Fruit fly (Drosophila melanogaster): Measurements from ENCODE around the gene APP-BP1.
"Not testable (repeated sequence)": the region's sequence is repeated elsewhere in the genome, so short reads cannot be mapped to it uniquely, and the experiment has no call there.

APP-BP1 gene

dm6 chr3L:11120419-11120958 is 22.3 kb downstream of the APP-BP1 start, which contains the start of the genes FoxK and mRpL2:
Gene FoxK, minus strand, starts transcription at chr3L:11120783.
Gene mRpL2, plus strand, starts transcription at chr3L:11120847.
- no peak for TF ChIP-seq Myc (optimal IDR thresholded peaks at IDR 0.05)
- no peak for TF ChIP-seq Sin3A (optimal IDR thresholded peaks at IDR 0.05)

- TF ChIP-seq psq (optimal IDR thresholded peaks at IDR 0.05) (no peak), h (optimal IDR thresholded peaks at IDR 0.05) (no peak), Sin3A (optimal IDR thresholded peaks at IDR 0.05) (no peak), Myc (optimal IDR thresholded peaks at IDR 0.05) (no peak), ttk (optimal IDR thresholded peaks at IDR 0.05) (no peak), insv (optimal IDR thresholded peaks at IDR 0.05) (no peak)
Measured at dm6 chr3L:11123088-11123487, 24.9 kb downstream of the APP-BP1 start, which contains the start of the genes Ufd1 and NaPi-III. Gene Ufd1, minus strand, starts transcription at chr3L:11123216. Gene NaPi-III, plus strand, starts transcription at chr3L:11123348.

DNA sequence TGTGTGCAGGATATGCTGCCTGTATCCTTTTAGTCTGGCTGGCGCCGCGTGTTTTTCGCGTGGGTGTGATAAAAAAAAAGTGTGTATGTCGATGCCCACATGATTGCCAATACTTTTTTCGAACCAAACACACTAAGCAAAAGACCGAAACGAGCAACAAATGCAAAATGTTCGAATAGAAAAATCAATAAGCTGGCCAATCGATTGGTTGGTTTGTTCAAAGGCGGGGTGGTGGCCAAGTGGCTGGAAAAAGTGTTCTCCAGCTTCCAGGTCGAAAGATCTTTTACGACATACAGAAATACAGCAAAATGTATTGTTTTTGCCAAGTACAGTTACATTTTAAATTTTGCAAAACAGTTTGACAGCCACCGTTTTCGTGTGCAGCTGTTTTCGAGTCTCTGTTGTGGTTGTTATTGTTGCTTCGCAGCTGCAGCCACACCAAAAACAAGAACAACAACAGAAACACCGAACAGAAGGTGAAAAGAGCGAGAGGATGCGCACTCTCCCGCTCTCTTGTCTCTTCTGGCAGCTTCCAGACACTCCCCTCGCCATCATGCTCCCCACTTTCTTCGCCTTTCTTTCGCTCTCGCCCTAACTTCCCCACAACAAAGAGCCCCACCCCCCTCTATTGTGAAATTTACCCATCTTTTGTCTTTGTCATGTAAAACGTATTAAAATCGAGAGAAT is 25.5 kb downstream of the APP-BP1 start:
- no peak for TF ChIP-seq h (optimal IDR thresholded peaks at IDR 0.05)
- no peak for TF ChIP-seq insv (optimal IDR thresholded peaks at IDR 0.05)
- no peak for TF ChIP-seq ttk (optimal IDR thresholded peaks at IDR 0.05)

- TF ChIP-seq h (optimal IDR thresholded peaks at IDR 0.05) = no peak
- TF ChIP-seq insv (optimal IDR thresholded peaks at IDR 0.05) = no peak
- no peak for TF ChIP-seq Myc (optimal IDR thresholded peaks at IDR 0.05)
- TF ChIP-seq psq (optimal IDR thresholded peaks at IDR 0.05) = no peak
- TF ChIP-seq ttk (optimal IDR thresholded peaks at IDR 0.05) = no peak
Measured at dm6 chr3L:11124439-11124838, 26.2 kb downstream of the APP-BP1 start.

dm6 chr3L:11124841-11125240 is 26.6 kb downstream of the APP-BP1 start:
- no peak for TF ChIP-seq Sin3A (optimal IDR thresholded peaks at IDR 0.05)
- TF ChIP-seq Myc (optimal IDR thresholded peaks at IDR 0.05) = no peak
- no peak for TF ChIP-seq h (optimal IDR thresholded peaks at IDR 0.05)
- TF ChIP-seq psq (optimal IDR thresholded peaks at IDR 0.05) = no peak
- TF ChIP-seq insv (optimal IDR thresholded peaks at IDR 0.05) = no peak
- TF ChIP-seq ttk (optimal IDR thresholded peaks at IDR 0.05) = no peak

DNA sequence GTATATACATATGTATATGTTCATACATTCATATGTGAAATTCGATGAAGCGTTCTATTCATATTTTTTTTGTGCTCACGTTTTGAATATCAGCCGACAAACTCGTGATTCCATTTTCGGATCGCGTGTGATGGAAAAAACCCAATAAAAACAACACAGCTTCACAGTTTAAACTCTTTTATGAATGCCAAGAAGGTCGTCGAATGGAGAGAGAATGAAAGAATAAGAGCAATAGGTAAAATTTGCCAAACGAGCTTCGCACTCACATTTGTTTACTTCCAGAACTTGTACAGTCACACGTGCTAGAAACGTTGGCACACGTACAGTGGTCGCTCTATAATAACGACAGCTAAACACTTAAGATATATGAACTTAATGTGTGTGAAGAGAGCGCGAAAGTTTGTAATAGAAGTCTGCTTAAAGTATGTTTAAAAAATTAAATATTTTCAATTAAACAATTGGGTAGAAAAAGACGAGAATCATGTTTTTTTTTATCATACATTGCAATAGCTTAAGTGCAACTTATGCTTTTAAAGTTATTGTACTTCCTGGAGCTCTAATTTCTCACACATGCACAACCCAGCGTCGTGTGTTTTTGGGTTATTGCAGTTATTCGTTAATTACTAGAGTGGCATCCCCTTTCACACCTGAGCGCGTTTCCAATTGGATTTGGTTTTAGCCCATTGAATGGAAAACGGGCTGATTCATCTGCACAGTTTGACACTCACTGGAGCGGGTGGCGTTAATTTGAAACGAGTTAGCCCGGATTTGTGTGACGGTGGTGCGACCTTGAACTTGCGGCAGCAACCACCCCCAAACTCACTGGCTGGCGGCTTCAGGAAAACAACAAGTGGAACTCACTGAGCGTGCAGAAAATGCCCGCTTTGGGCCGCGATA is 27.7 kb downstream of the APP-BP1 start:
- TF ChIP-seq Sin3A (optimal IDR thresholded peaks at IDR 0.05) = no peak
- TF ChIP-seq h (optimal IDR thresholded peaks at IDR 0.05) = no peak
- TF ChIP-seq psq (optimal IDR thresholded peaks at IDR 0.05) = no peak
- TF ChIP-seq ttk (optimal IDR thresholded peaks at IDR 0.05) = no peak
- TF ChIP-seq Myc (optimal IDR thresholded peaks at IDR 0.05) = no peak
- TF ChIP-seq insv (optimal IDR thresholded peaks at IDR 0.05) = no peak

- TF ChIP-seq Myc (optimal IDR thresholded peaks at IDR 0.05) (no peak), Sin3A (optimal IDR thresholded peaks at IDR 0.05) (no peak), psq (optimal IDR thresholded peaks at IDR 0.05) (no peak), h (optimal IDR thresholded peaks at IDR 0.05) (no peak), insv (optimal IDR thresholded peaks at IDR 0.05) (no peak)
Measured at dm6 chr3L:11130535-11130934, 32.3 kb downstream of the APP-BP1 start, which contains the start of gene nol. Gene nol, plus strand, starts transcription at chr3L:11130835.

DNA sequence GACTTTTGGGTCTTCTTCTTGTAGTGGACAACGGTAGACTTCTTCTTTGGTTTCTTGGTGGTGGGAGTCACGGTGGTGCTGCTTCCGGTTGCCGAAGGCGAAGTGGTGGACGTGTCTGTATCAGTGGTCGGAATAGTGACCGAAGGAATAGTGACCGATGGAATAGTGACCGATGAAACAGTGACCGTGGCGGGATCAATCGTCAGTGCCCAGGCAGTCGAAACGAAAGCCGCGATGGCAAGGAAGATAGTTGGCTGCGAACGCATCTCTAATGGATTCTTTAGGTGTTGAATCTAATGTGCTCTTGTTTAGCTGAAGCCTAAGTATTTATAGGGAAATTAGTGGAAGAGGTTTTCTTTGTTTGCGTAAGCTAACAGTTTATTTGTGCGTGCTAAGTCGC is 33.8 kb downstream of the APP-BP1 start, which contains the start of gene CG32074:
CG32074 (minus strand) TSS at position 268 of the 400 bp plus-strand sequence.
- not testable (repeated sequence) for TF ChIP-seq Myc, h, Sin3A (optimal IDR thresholded peaks at IDR 0.05)

dm6 chr3L:11134886-11135285 is 36.7 kb downstream of the APP-BP1 start, which contains the start of gene CG14143:
Gene CG14143, plus strand, starts transcription at chr3L:11134987.
- not testable (repeated sequence) for TF ChIP-seq Myc, insv, h (optimal IDR thresholded peaks at IDR 0.05)

- TF ChIP-seq psq (optimal IDR thresholded peaks at IDR 0.05) (no peak), Myc (optimal IDR thresholded peaks at IDR 0.05) (no peak)
Measured at dm6 chr3L:11135846-11136245, 37.6 kb downstream of the APP-BP1 start, which contains the start of gene IRSp53. Gene IRSp53, plus strand, starts transcription at chr3L:11136049.

- TF ChIP-seq h (optimal IDR thresholded peaks at IDR 0.05) = no peak
- no peak for TF ChIP-seq psq (optimal IDR thresholded peaks at IDR 0.05)
Measured at dm6 chr3L:11136349-11136748, 38.1 kb downstream of the APP-BP1 start.

- TF ChIP-seq h (optimal IDR thresholded peaks at IDR 0.05) (no peak), Sin3A (optimal IDR thresholded peaks at IDR 0.05) (no peak), Myc (optimal IDR thresholded peaks at IDR 0.05) (no peak), insv (optimal IDR thresholded peaks at IDR 0.05) (no peak), psq (optimal IDR thresholded peaks at IDR 0.05) (no peak), ttk (optimal IDR thresholded peaks at IDR 0.05) (no peak)
Measured at dm6 chr3L:11138862-11139261, 40.6 kb downstream of the APP-BP1 start.

Data from Kc167 (cell line).